Fruit fly (Drosophila melanogaster): ENCODE results near the gene aspr.
A peak's percentile ranks its signal among the peaks of the same experiment; 100 is the strongest.
"Not testable (repeated sequence)": the region's sequence is repeated elsewhere in the genome, so short reads cannot be mapped to it uniquely, and the experiment has no call there.

Gene aspr

dm6 chrX:20147693-20148174 is at the start of gene aspr:
TSS of gene aspr (plus strand) at chrX:20148124.
- TF ChIP-seq CTCF (optimal IDR thresholded peaks at IDR 0.05) (no peak), CG8478 (optimal IDR thresholded peaks at IDR 0.05) (no peak)

- TF ChIP-seq CG8478 (optimal IDR thresholded peaks at IDR 0.05) (no peak), CTCF (optimal IDR thresholded peaks at IDR 0.05) (peak; percentile 68 to 74)
Observed at dm6 chrX:20104987-20105386, 42.9 kb upstream of the aspr start.

dm6 chrX:20110475-20110874 is 37.4 kb upstream of the aspr start, which contains the start of gene karr:
TSS of gene karr (minus strand) at chrX:20110575.
- TF ChIP-seq CTCF (optimal IDR thresholded peaks at IDR 0.05), result no peak
- TF ChIP-seq CG8478 (optimal IDR thresholded peaks at IDR 0.05), result no peak

dm6 chrX:20122153-20122552 is 25.8 kb upstream of the aspr start, which contains the start of gene CG34331:
TSS of gene CG34331 (plus strand) at chrX:20122453.
- TF ChIP-seq CTCF (optimal IDR thresholded peaks at IDR 0.05) (no peak), CG8478 (optimal IDR thresholded peaks at IDR 0.05) (no peak)

dm6 chrX:20129554-20129953 is 18.4 kb upstream of the aspr start:
- no peak for TF ChIP-seq CTCF (optimal IDR thresholded peaks at IDR 0.05)
- no peak for TF ChIP-seq CG8478 (optimal IDR thresholded peaks at IDR 0.05)

- TF ChIP-seq CTCF (optimal IDR thresholded peaks at IDR 0.05), result no peak
Observed at dm6 chrX:20130486-20130885, 17.4 kb upstream of the aspr start.

dm6 chrX:20133432-20133831 is 14.5 kb upstream of the aspr start, which contains the start of gene CG15322:
TSS of gene CG15322 (plus strand) at chrX:20133579.
- TF ChIP-seq CTCF (optimal IDR thresholded peaks at IDR 0.05) (no peak), CG8478 (optimal IDR thresholded peaks at IDR 0.05) (no peak)

- TF ChIP-seq CTCF (optimal IDR thresholded peaks at IDR 0.05), result no peak
- TF ChIP-seq CG8478 (optimal IDR thresholded peaks at IDR 0.05), result no peak
Observed at dm6 chrX:20139493-20139892, 8.4 kb upstream of the aspr start, which contains the start of gene CG42583. TSS of gene CG42583 (plus strand) at chrX:20139793.

- no peak for TF ChIP-seq CG8478 (optimal IDR thresholded peaks at IDR 0.05)
- no peak for TF ChIP-seq CTCF (optimal IDR thresholded peaks at IDR 0.05)
Observed at dm6 chrX:20140710-20141109, 7.2 kb upstream of the aspr start, which contains the start of gene CG34332. TSS of gene CG34332 (plus strand) at chrX:20141010.

- not testable (repeated sequence) for TF ChIP-seq CG8478, CTCF (optimal IDR thresholded peaks at IDR 0.05)
Observed at dm6 chrX:20143088-20143487, 4.8 kb upstream of the aspr start, which contains the start of gene Or19a. TSS of gene Or19a (minus strand) at chrX:20143188.

- TF ChIP-seq CG8478 (optimal IDR thresholded peaks at IDR 0.05), result no peak
- no peak for TF ChIP-seq CTCF (optimal IDR thresholded peaks at IDR 0.05)
Observed at dm6 chrX:20155947-20156346, 8.0 kb downstream of the aspr start.

dm6 chrX:20158491-20158890 is 10.6 kb downstream of the aspr start:
- no peak for TF ChIP-seq CG8478 (optimal IDR thresholded peaks at IDR 0.05)
- TF ChIP-seq CTCF (optimal IDR thresholded peaks at IDR 0.05), result no peak

dm6 chrX:20158943-20159385 is 11.0 kb downstream of the aspr start:
- TF ChIP-seq CG8478 (optimal IDR thresholded peaks at IDR 0.05) (no peak), CTCF (optimal IDR thresholded peaks at IDR 0.05) (no peak)

- TF ChIP-seq CTCF (optimal IDR thresholded peaks at IDR 0.05) (no peak), CG8478 (optimal IDR thresholded peaks at IDR 0.05) (no peak)
Observed at dm6 chrX:20159679-20160140, 11.8 kb downstream of the aspr start, which contains the start of gene Rab35. TSS of gene Rab35 (minus strand) at chrX:20159872.

- no peak for TF ChIP-seq CG8478 (optimal IDR thresholded peaks at IDR 0.05)
- no peak for TF ChIP-seq CTCF (optimal IDR thresholded peaks at IDR 0.05)
Observed at dm6 chrX:20162586-20162985, 14.7 kb downstream of the aspr start.

dm6 chrX:20165773-20166412 is 18.0 kb downstream of the aspr start, which contains the start of gene Phf7:
TSS of gene Phf7 (minus strand) at chrX:20165830.
- TF ChIP-seq CTCF (optimal IDR thresholded peaks at IDR 0.05) (peak in 1 of 2 experiments; percentile 30), CG8478 (optimal IDR thresholded peaks at IDR 0.05) (no peak)
